Worm (Caenorhabditis elegans) whole organism, L4 larva: ENCODE data around the gene ZK757.2.

ENCODE experiments used
- F44E2.7 ChIP-seq: fragments of 200-800 bp; sonication (Bioruptor generic); IDR thresholded peaks from 2 replicates; pipeline ENCODE4 v2.1.2; 2022; ENCODE audit warnings: missing genetic modification characterization, missing compliant biosample characterization
- ces-1 ChIP-seq: fragments of 150-350 bp; sonication (generic microtip); optimal IDR thresholded peaks from 4 replicates; lab custom pipeline; 2014; ENCODE audit warnings: missing biosample characterization, missing genetic modification reagents, missing genetic modification characterization
- dmd-9 ChIP-seq: fragments of 200-800 bp; sonication (Bioruptor generic); IDR thresholded peaks from 2 replicates; pipeline ENCODE4 v1.3.6; 2022; ENCODE audit warnings: missing genetic modification reagents, missing genetic modification characterization, missing compliant biosample characterization
- fos-1 ChIP-seq: fragments of 150-350 bp; optimal IDR thresholded peaks from 2 replicates; lab custom pipeline; 2014; ENCODE audit warnings: missing biosample characterization, missing genetic modification characterization
- lsy-2 ChIP-seq, 2 experiments: fragments of 150-350 bp in 1 of 2; sonication (generic microtip) in 1 of 2; optimal IDR thresholded peaks; 2 replicates each; lab custom pipeline; 2014 to 2017; ENCODE audit warnings: missing biosample characterization in 2 of 2, missing genetic modification characterization in 2 of 2
- mep-1 ChIP-seq: fragments of 150-350 bp; sonication (generic microtip); optimal IDR thresholded peaks from 3 replicates; lab custom pipeline; 2014; ENCODE audit warnings: missing biosample characterization, missing genetic modification characterization
- nhr-48 ChIP-seq: sonication (generic microtip); optimal IDR thresholded peaks from 2 replicates; lab custom pipeline; 2016; ENCODE audit warnings: mild to moderate bottlenecking, missing genetic modification characterization, missing compliant biosample characterization
- nhr-76 ChIP-seq: fragments of 150-350 bp; optimal IDR thresholded peaks from 2 replicates; lab custom pipeline; 2014; ENCODE audit warnings: missing biosample characterization, missing genetic modification characterization
- nhr-77 ChIP-seq: fragments of 150-350 bp; optimal IDR thresholded peaks from 2 replicates; lab custom pipeline; 2014; ENCODE audit warnings: missing biosample characterization, missing genetic modification characterization
- pha-4 ChIP-seq, 2 experiments: fragments of 150-350 bp in 1 of 2; fragments of 200-800 bp in 1 of 2; sonication (Bioruptor generic) in 1 of 2; IDR thresholded peaks in 1 of 2; optimal IDR thresholded peaks in 1 of 2; 2 replicates each; pipeline versions ENCODE4 v1.3.6 to Lab custom; 2014 to 2022; ENCODE audit warnings: missing genetic modification characterization in 2 of 2, missing genetic modification reagents in 2 of 2, missing biosample characterization in 1 of 2, missing compliant biosample characterization in 1 of 2
- saeg-2 ChIP-seq: fragments of 200-800 bp; sonication (Bioruptor generic); IDR thresholded peaks from 2 replicates; pipeline ENCODE4 v1.3.6; 2022; ENCODE audit warnings: missing genetic modification reagents, missing genetic modification characterization, missing compliant biosample characterization
- spr-3 ChIP-seq: fragments of 200-800 bp; sonication (Bioruptor generic); optimal IDR thresholded peaks from 2 replicates; lab custom pipeline; 2018; ENCODE audit warnings: mild to moderate bottlenecking, missing genetic modification characterization, missing compliant biosample characterization
- unc-130 ChIP-seq: sonication (generic microtip); optimal IDR thresholded peaks from 2 replicates; lab custom pipeline; 2016; ENCODE audit warnings: missing genetic modification reagents, missing genetic modification characterization, missing compliant biosample characterization
- unc-62 ChIP-seq, 3 experiments: fragments of 150-350 bp in 1 of 3; sonication (generic microtip); optimal IDR thresholded peaks in 2 of 3; peaks in 1 of 3; 1 replicate in 1 of 3; 2 replicates in 2 of 3; lab custom pipeline; 2014 to 2017; ENCODE audit warnings: missing biosample characterization in 3 of 3, missing genetic modification characterization in 3 of 3, missing genetic modification reagents in 3 of 3, missing genotype in 1 of 3

ce11 chrIII:9832569-9832968, 46.2 kb downstream of the ZK757.2 start:
- TF ChIP-seq unc-62 (GFP tag; optimal IDR thresholded peaks at IDR 0.05 in 1 of 2; lab: Kevin White, UChicago) (no peak), unc-62 (tag; optimal IDR thresholded peaks at IDR 0.05; lab: Kevin White, UChicago) (no peak), lsy-2 (tag; optimal IDR thresholded peaks at IDR 0.05; lab: Kevin White, UChicago) (no peak), F44E2.7 (no peak), fos-1 (no peak), dmd-9 (GFP tag; lab: Robert Waterston, UW) (no peak), nhr-77 (tag; lab: Kevin White, UChicago) (no peak), ces-1 (GFP tag; lab: Kevin White, UChicago) (no peak), nhr-76 (no peak), saeg-2 (GFP tag; lab: Robert Waterston, UW) (no peak), pha-4 (GFP tag; IDR thresholded peaks at IDR 0.05; lab: Robert Waterston, UW) (no peak), pha-4 (tag; optimal IDR thresholded peaks at IDR 0.05; lab: Kevin White, UChicago) (no peak), unc-130 (GFP tag; lab: Kevin White, UChicago) (peak; percentile 2), spr-3 (GFP tag; lab: Kevin White, UChicago) (no peak), nhr-48 (tag; lab: Kevin White, UChicago) (no peak), mep-1 (no peak)
